Worm (Caenorhabditis elegans) whole organism, early embryonic: ENCODE results near the gene sre-35.

ENCODE experiments used
- B0310.2 ChIP-seq: sonication (generic microtip); optimal IDR thresholded peaks from 2 replicates; lab custom pipeline; 2016; ENCODE audit warnings: mild to moderate bottlenecking, missing genetic modification characterization, missing compliant biosample characterization
- F13C5.2 ChIP-seq: sonication (generic microtip); optimal IDR thresholded peaks from 2 replicates; lab custom pipeline; 2017; ENCODE audit warnings: mild to moderate bottlenecking, missing genetic modification characterization, inconsistent platforms, missing compliant biosample characterization
- aly-1 ChIP-seq: sonication (generic microtip); optimal IDR thresholded peaks from 2 replicates; lab custom pipeline; 2016; ENCODE audit warnings: missing genetic modification characterization, missing compliant biosample characterization
- ama-1 ChIP-seq: fragments of 150-350 bp; optimal IDR thresholded peaks from 2 replicates; lab custom pipeline; 2014
- ceh-13 ChIP-seq: fragments of 200-800 bp; sonication (Bioruptor generic); optimal IDR thresholded peaks from 2 replicates; lab custom pipeline; 2018; ENCODE audit warnings: mild to moderate bottlenecking, missing genetic modification characterization, missing compliant biosample characterization
- ceh-36 ChIP-seq: sonication (generic microtip); optimal IDR thresholded peaks from 2 replicates; lab custom pipeline; 2016; ENCODE audit warnings: missing genetic modification characterization, inconsistent platforms, missing compliant biosample characterization
- ets-7 ChIP-seq: sonication (generic microtip); optimal IDR thresholded peaks from 2 replicates; lab custom pipeline; 2016; ENCODE audit warnings: missing genotype, missing genetic modification characterization, missing compliant biosample characterization
- flt-1 ChIP-seq: fragments of 200-800 bp; sonication (Bioruptor generic); IDR thresholded peaks from 2 replicates; pipeline ENCODE4 v1.3.6; 2022; ENCODE audit warnings: missing genetic modification characterization, missing compliant biosample characterization
- hmbx-1 ChIP-seq: sonication (generic microtip); optimal IDR thresholded peaks from 2 replicates; lab custom pipeline; 2016; ENCODE audit warnings: mild to moderate bottlenecking, missing genetic modification characterization, missing compliant biosample characterization
- hmg-4 ChIP-seq: fragments of 200-800 bp; sonication (Bioruptor generic); optimal IDR thresholded peaks from 2 replicates; lab custom pipeline; 2018; ENCODE audit warnings: mild to moderate bottlenecking, missing genetic modification characterization, missing compliant biosample characterization
- hnd-1 ChIP-seq: sonication (generic microtip); optimal IDR thresholded peaks from 2 replicates; lab custom pipeline; 2016; ENCODE audit warnings: missing genetic modification characterization, missing compliant biosample characterization
- pes-1 ChIP-seq: fragments of 200-800 bp; sonication (Bioruptor generic); IDR thresholded peaks from 2 replicates; pipeline ENCODE4 v1.3.6; 2022; ENCODE audit warnings: missing genetic modification reagents, missing genetic modification characterization, missing compliant biosample characterization
- scrt-1 ChIP-seq: fragments of 200-800 bp; sonication (Bioruptor generic); IDR thresholded peaks from 2 replicates; pipeline ENCODE4 v1.3.6; 2022; ENCODE audit warnings: missing genetic modification characterization, missing compliant biosample characterization
- sea-1 ChIP-seq: fragments of 200-800 bp; sonication (Bioruptor generic); conservative IDR thresholded peaks from 2 replicates; pipeline ENCODE4 v1.3.6; 2022; ENCODE audit warnings: missing genetic modification characterization, missing compliant biosample characterization
- tbx-11 ChIP-seq: fragments of 200-800 bp; sonication (Bioruptor generic); IDR thresholded peaks from 2 replicates; pipeline ENCODE4 v1.3.6; 2022; ENCODE audit warnings: missing genetic modification characterization, missing compliant biosample characterization
- tbx-37 ChIP-seq: fragments of 200-800 bp; sonication (Bioruptor generic); conservative IDR thresholded peaks from 2 replicates; pipeline ENCODE4 v1.3.6; 2022; ENCODE audit warnings: missing genetic modification reagents, missing genetic modification characterization, missing compliant biosample characterization
- tra-4 ChIP-seq: sonication (generic microtip); optimal IDR thresholded peaks from 2 replicates; lab custom pipeline; 2017; ENCODE audit warnings: missing genetic modification characterization, missing compliant biosample characterization

Gene sre-35

DNA sequence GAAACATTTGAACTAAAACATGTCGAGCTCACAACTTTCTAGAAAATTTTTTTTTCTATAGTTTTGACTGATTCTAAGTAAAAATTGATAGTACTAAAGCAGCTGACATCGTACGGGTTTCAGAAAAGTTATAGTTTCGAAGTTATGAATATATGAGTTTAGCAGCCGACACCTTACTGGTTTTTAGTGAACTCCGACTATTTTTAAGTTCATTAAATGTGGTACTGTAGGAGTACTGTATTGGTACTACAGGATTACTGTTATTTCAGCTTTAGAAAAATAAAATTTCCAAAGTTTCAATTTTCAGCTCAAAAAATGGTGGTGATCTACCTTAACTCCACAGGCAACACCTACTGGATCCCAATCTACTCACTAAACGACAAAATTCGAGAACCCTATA lies 12.9 kb upstream of the sre-35 start, which contains the start of gene sre-37:
Gene sre-37, plus strand, starts transcription at position 301 of the 400 bp plus-strand sequence.
- no peak for TF ChIP-seq tbx-11 (GFP tag; lab: Robert Waterston, UW)
- TF ChIP-seq hmg-4 (GFP tag; lab: Kevin White, UChicago), result no peak
- TF ChIP-seq tra-4 (tag; lab: Kevin White, UChicago), result no peak
- TF ChIP-seq flt-1, result no peak
- no peak for TF ChIP-seq tbx-37 (GFP tag; lab: Robert Waterston, UW)
- no peak for TF ChIP-seq aly-1
- TF ChIP-seq ceh-13, result no peak
- TF ChIP-seq B0310.2 (tag; lab: Kevin White, UChicago), result no peak
- no peak for TF ChIP-seq sea-1 (GFP tag; lab: Robert Waterston, UW)

- no peak for TF ChIP-seq F13C5.2 (tag; lab: Kevin White, UChicago)
- no peak for TF ChIP-seq aly-1
- no peak for TF ChIP-seq ama-1 (lab: Kevin White, UChicago)
- TF ChIP-seq hmbx-1 (tag; lab: Kevin White, UChicago), result no peak
Observed at ce11 chrII:12462244-12462643, 9.6 kb upstream of the sre-35 start, which contains the start of gene F15A4.2. F15A4.2 (plus strand) TSS chrII:12462544.

ce11 chrII:12460602-12461453 lies 8.2 kb upstream of the sre-35 start, which contains the start of gene tag-280:
tag-280 (plus strand) TSS chrII:12460652.
- TF ChIP-seq hmbx-1 (tag; lab: Kevin White, UChicago), result no peak
- no peak for TF ChIP-seq flt-1
- TF ChIP-seq scrt-1, result no peak
- no peak for TF ChIP-seq hmg-4 (GFP tag; lab: Kevin White, UChicago)
- no peak for TF ChIP-seq ceh-36 (tag; lab: Kevin White, UChicago)
- TF ChIP-seq pes-1 (GFP tag; lab: Robert Waterston, UW), result no peak
- no peak for TF ChIP-seq aly-1
- no peak for TF ChIP-seq sea-1 (GFP tag; lab: Robert Waterston, UW)
- no peak for TF ChIP-seq tbx-11 (GFP tag; lab: Robert Waterston, UW)
- no peak for TF ChIP-seq F13C5.2 (tag; lab: Kevin White, UChicago)
- TF ChIP-seq ama-1 (lab: Kevin White, UChicago), result no peak
- TF ChIP-seq ceh-13, result no peak
- TF ChIP-seq hnd-1 (tag; lab: Kevin White, UChicago), result no peak
- no peak for TF ChIP-seq tra-4 (tag; lab: Kevin White, UChicago)
- no peak for TF ChIP-seq tbx-37 (GFP tag; lab: Robert Waterston, UW)
- no peak for TF ChIP-seq B0310.2 (tag; lab: Kevin White, UChicago)
- TF ChIP-seq ets-7, result no peak

DNA sequence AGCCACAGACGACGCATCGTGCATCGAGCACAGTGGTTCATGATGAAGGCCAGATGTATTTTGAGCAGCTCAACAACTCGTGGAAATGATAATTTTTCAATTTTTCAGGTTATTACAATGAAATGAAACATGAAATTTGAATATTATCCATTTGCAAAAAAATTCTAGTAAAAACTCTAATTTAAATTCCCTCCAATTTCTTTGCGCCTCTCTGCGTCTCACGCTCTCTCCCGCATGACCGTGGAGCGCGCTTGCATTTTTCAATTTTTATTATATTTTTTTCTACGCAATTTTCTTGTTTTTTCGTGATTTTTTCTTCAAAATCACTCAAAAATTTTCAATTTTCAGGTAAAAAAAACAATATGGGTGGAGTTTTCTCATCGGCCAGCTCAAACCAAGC lies 6.8 kb upstream of the sre-35 start, which contains the start of gene tag-281:
Gene tag-281, plus strand, starts transcription at position 340 of the 400 bp plus-strand sequence.
- TF ChIP-seq flt-1, result peak; percentile 54; the same call in 1 of the 2 replicates
- TF ChIP-seq B0310.2 (tag; lab: Kevin White, UChicago), result no peak
- TF ChIP-seq ama-1 (lab: Kevin White, UChicago), result no peak
- no peak for TF ChIP-seq ceh-36 (tag; lab: Kevin White, UChicago)
- TF ChIP-seq F13C5.2 (tag; lab: Kevin White, UChicago), result no peak
- no peak for TF ChIP-seq ceh-13
- no peak for TF ChIP-seq sea-1 (GFP tag; lab: Robert Waterston, UW)

- TF ChIP-seq hnd-1 (tag; lab: Kevin White, UChicago), result no peak
- TF ChIP-seq tra-4 (tag; lab: Kevin White, UChicago), result no peak
- no peak for TF ChIP-seq B0310.2 (tag; lab: Kevin White, UChicago)
- no peak for TF ChIP-seq ceh-36 (tag; lab: Kevin White, UChicago)
- TF ChIP-seq sea-1 (GFP tag; lab: Robert Waterston, UW), result no peak
- TF ChIP-seq tbx-11 (GFP tag; lab: Robert Waterston, UW), result no peak
- no peak for TF ChIP-seq ama-1 (lab: Kevin White, UChicago)
- TF ChIP-seq pes-1 (GFP tag; lab: Robert Waterston, UW), result no peak
- no peak for TF ChIP-seq ets-7
- no peak for TF ChIP-seq flt-1
- no peak for TF ChIP-seq aly-1
- TF ChIP-seq tbx-37 (GFP tag; lab: Robert Waterston, UW), result no peak
Observed at ce11 chrII:12457275-12457674, 4.6 kb upstream of the sre-35 start, which contains the start of gene sre-38. sre-38 (plus strand) TSS chrII:12457575.

DNA sequence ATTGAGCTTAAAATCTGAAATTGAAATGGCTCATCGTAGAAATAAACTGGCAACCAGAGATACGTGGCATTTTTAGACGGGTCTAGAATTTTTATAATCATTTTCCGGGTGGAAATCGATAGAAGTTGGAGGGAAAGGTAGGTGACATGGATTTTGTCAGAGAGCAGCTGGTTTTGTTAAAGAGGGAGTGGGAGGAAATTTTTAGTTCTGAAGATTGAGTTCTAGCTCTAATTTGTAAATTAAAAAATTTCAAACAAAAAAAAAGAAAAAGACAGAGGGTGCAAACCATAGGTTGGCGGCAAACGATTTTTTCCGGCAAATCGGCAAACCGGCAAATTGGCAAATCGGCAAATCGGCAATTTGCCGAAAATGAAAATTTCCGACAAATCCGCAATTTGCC lies 4.0 kb upstream of the sre-35 start, which contains the start of gene sre-32:
Gene sre-32, minus strand, starts transcription at position 101 of the 400 bp plus-strand sequence.
- TF ChIP-seq scrt-1 (no peak), pes-1 (GFP tag; lab: Robert Waterston, UW) (no peak), sea-1 (GFP tag; lab: Robert Waterston, UW) (no peak), hmg-4 (GFP tag; lab: Kevin White, UChicago) (no peak)

ce11 chrII:12449849-12450248 lies 2.8 kb downstream of the sre-35 start, which contains the start of gene sre-34:
sre-34 (plus strand) TSS chrII:12450149.
- no peak for TF ChIP-seq sea-1 (GFP tag; lab: Robert Waterston, UW)
- TF ChIP-seq ceh-13, result no peak
- no peak for TF ChIP-seq hmbx-1 (tag; lab: Kevin White, UChicago)
- no peak for TF ChIP-seq B0310.2 (tag; lab: Kevin White, UChicago)

DNA sequence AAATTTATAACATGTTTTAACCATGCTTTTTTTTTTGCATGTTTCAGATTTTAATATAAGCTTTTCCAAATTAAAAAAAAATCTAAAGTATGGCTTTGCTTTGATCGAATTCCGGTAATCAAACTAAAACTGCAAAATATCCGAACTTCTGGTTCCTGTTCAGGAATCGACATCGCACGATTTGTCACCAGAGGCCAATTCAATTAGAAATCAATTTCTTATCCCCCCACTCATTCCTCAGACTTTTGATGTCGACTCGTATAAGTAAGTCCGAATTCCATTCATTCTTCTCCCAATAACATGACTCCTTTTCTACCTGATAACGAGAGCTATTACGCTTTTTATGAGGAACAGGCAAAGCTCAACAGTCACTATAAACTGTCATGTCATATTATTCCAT lies 4.4 kb downstream of the sre-35 start, which contains the start of gene srh-27:
Gene srh-27, plus strand, starts transcription at position 301 of the 400 bp plus-strand sequence.
- TF ChIP-seq ama-1 (lab: Kevin White, UChicago), result no peak
- no peak for TF ChIP-seq tra-4 (tag; lab: Kevin White, UChicago)
- TF ChIP-seq ets-7, result no peak
- TF ChIP-seq tbx-37 (GFP tag; lab: Robert Waterston, UW), result no peak
- no peak for TF ChIP-seq pes-1 (GFP tag; lab: Robert Waterston, UW)
- no peak for TF ChIP-seq aly-1
- TF ChIP-seq hmg-4 (GFP tag; lab: Kevin White, UChicago), result no peak
- TF ChIP-seq sea-1 (GFP tag; lab: Robert Waterston, UW), result no peak
- TF ChIP-seq flt-1, result no peak
- no peak for TF ChIP-seq B0310.2 (tag; lab: Kevin White, UChicago)
- TF ChIP-seq scrt-1, result no peak
- no peak for TF ChIP-seq hmbx-1 (tag; lab: Kevin White, UChicago)
- no peak for TF ChIP-seq F13C5.2 (tag; lab: Kevin White, UChicago)
- no peak for TF ChIP-seq ceh-36 (tag; lab: Kevin White, UChicago)
- TF ChIP-seq tbx-11 (GFP tag; lab: Robert Waterston, UW), result no peak
- TF ChIP-seq hnd-1 (tag; lab: Kevin White, UChicago), result no peak
